Fruit fly (Drosophila melanogaster) whole organism, pupa: ENCODE measurements around the gene gzl.

ENCODE experiments used
- CG10348 ChIP-seq: fragments of 200-800 bp; sonication (Bioruptor generic); IDR thresholded peaks from 2 replicates; pipeline ENCODE4 v1.3.6; 2022; ENCODE audit warnings: missing biosample characterization, missing genetic modification characterization
- CG12605 ChIP-seq: fragments of 200-800 bp; sonication (Bioruptor generic); IDR thresholded peaks from 2 replicates; pipeline ENCODE4 v1.3.6; 2022; ENCODE audit warnings: missing biosample characterization, missing genetic modification characterization
- CG13204 ChIP-seq: fragments of 200-800 bp; sonication (Bioruptor generic); optimal IDR thresholded peaks from 2 replicates; lab custom pipeline; 2018; ENCODE audit warnings: missing biosample characterization, mild to moderate bottlenecking, missing genetic modification characterization, moderate library complexity
- CG14655 ChIP-seq: fragments of 200-800 bp; sonication (Bioruptor generic); optimal IDR thresholded peaks from 3 replicates; lab custom pipeline; 2017; ENCODE audit warnings: mild to moderate bottlenecking, missing biosample characterization, missing genetic modification reagents, missing genetic modification characterization
- CG15710 ChIP-seq: fragments of 200-800 bp; sonication (Bioruptor generic); optimal IDR thresholded peaks from 2 replicates; lab custom pipeline; 2018; ENCODE audit warnings: missing biosample characterization, mild to moderate bottlenecking, missing genetic modification characterization, moderate library complexity
- CG17806 ChIP-seq: fragments of 200-800 bp; sonication (Bioruptor generic); optimal IDR thresholded peaks from 2 replicates; lab custom pipeline; 2018; ENCODE audit warnings: missing biosample characterization, mild to moderate bottlenecking, missing genetic modification characterization, moderate library complexity
- CG32121 ChIP-seq: fragments of 200-800 bp; sonication (Bioruptor generic); IDR thresholded peaks from 2 replicates; pipeline ENCODE4 v1.3.6; 2022; ENCODE audit warnings: missing biosample characterization, missing genetic modification characterization
- CG34367 ChIP-seq: fragments of 200-800 bp; sonication (Bioruptor generic); optimal IDR thresholded peaks from 2 replicates; lab custom pipeline; 2018; ENCODE audit warnings: missing biosample characterization, mild to moderate bottlenecking, missing genetic modification characterization
- CG4496 ChIP-seq: fragments of 200-800 bp; sonication (Bioruptor generic); IDR thresholded peaks from 3 replicates; pipeline ENCODE4 v1.3.6; 2022; ENCODE audit warnings: missing biosample characterization, missing genetic modification characterization
- CG8159 ChIP-seq: fragments of 200-800 bp; sonication (Bioruptor generic); optimal IDR thresholded peaks from 3 replicates; lab custom pipeline; 2018; ENCODE audit warnings: missing biosample characterization, mild to moderate bottlenecking, missing genetic modification characterization, moderate library complexity
- CG8301 ChIP-seq: fragments of 200-800 bp; sonication (Bioruptor generic); optimal IDR thresholded peaks from 2 replicates; lab custom pipeline; 2018; ENCODE audit warnings: missing biosample characterization, mild to moderate bottlenecking, missing genetic modification characterization
- CG9948 ChIP-seq: fragments of 200-800 bp; sonication (Bioruptor generic); optimal IDR thresholded peaks from 2 replicates; lab custom pipeline; 2018; ENCODE audit warnings: missing biosample characterization, mild to moderate bottlenecking, missing genetic modification characterization, moderate library complexity
- D1 ChIP-seq: fragments of 200-800 bp; sonication (Bioruptor generic); optimal IDR thresholded peaks from 2 replicates; lab custom pipeline; 2018; ENCODE audit warnings: missing biosample characterization, mild to moderate bottlenecking, missing genetic modification characterization, moderate library complexity
- EcR ChIP-seq: fragments of 200-800 bp; sonication (Bioruptor generic); optimal IDR thresholded peaks from 3 replicates; lab custom pipeline; 2019; ENCODE audit warnings: missing biosample characterization, missing genetic modification characterization, mild to moderate bottlenecking, moderate library complexity, missing genetic modification reagents
- Ets98B ChIP-seq: fragments of 200-800 bp; sonication (Bioruptor generic); IDR thresholded peaks from 2 replicates; pipeline ENCODE4 v1.3.6; 2022; ENCODE audit warnings: missing biosample characterization, missing genetic modification characterization
- Pif1A ChIP-seq: fragments of 200-800 bp; sonication (Bioruptor generic); optimal IDR thresholded peaks from 3 replicates; lab custom pipeline; 2016; ENCODE audit warnings: missing biosample characterization, missing genetic modification characterization
- Pif1B ChIP-seq: fragments of 200-800 bp; sonication (Bioruptor generic); optimal IDR thresholded peaks from 3 replicates; lab custom pipeline; 2016; ENCODE audit warnings: missing biosample characterization, missing genetic modification characterization
- Snoo ChIP-seq: fragments of 200-800 bp; sonication (Bioruptor generic); optimal IDR thresholded peaks from 3 replicates; lab custom pipeline; 2017; ENCODE audit warnings: missing biosample characterization, mild to moderate bottlenecking, missing genetic modification characterization, inconsistent platforms
- fd96Ca ChIP-seq: fragments of 200-800 bp; sonication (Bioruptor generic); IDR thresholded peaks from 3 replicates; pipeline ENCODE4 v1.3.6; 2022; ENCODE audit warnings: missing biosample characterization, missing genetic modification characterization
- gl ChIP-seq: fragments of 200-800 bp; sonication (Bioruptor generic); optimal IDR thresholded peaks from 2 replicates; lab custom pipeline; 2018; ENCODE audit warnings: missing biosample characterization, mild to moderate bottlenecking, missing genetic modification characterization
- rn ChIP-seq: fragments of 200-800 bp; sonication (Bioruptor generic); IDR thresholded peaks from 2 replicates; pipeline ENCODE4 v1.3.6; 2022; ENCODE audit warnings: missing biosample characterization, missing genetic modification characterization

gzl gene

dm6 chr3R:6368550-6369238, 14.0 kb upstream of the gzl start, which contains the start of gene CG10286:
Gene CG10286, plus strand, starts transcription at chr3R:6368965.
- peak; percentile 31 for TF ChIP-seq CG17806 (tag; lab: Kevin White, UChicago)
- peak; percentile 18 for TF ChIP-seq CG9948 (tag; lab: Kevin White, UChicago)
- no peak for TF ChIP-seq CG32121 (GFP tag; lab: Robert Waterston, UW)
- TF ChIP-seq Ets98B (GFP tag; lab: Robert Waterston, UW): no peak
- TF ChIP-seq CG15710 (tag; lab: Kevin White, UChicago): peak; percentile 16
- TF ChIP-seq CG13204: no peak
- TF ChIP-seq D1 (tag; lab: Kevin White, UChicago): no peak
- no peak for TF ChIP-seq CG34367 (tag; lab: Kevin White, UChicago)
- TF ChIP-seq fd96Ca (GFP tag; lab: Robert Waterston, UW): no peak
- no peak for TF ChIP-seq CG8301
- TF ChIP-seq CG4496 (GFP tag; lab: Robert Waterston, UW): no peak
- no peak for TF ChIP-seq Pif1B (GFP tag; lab: Kevin White, UChicago)
- TF ChIP-seq CG14655 (GFP tag; lab: Kevin White, UChicago): no peak

DNA sequence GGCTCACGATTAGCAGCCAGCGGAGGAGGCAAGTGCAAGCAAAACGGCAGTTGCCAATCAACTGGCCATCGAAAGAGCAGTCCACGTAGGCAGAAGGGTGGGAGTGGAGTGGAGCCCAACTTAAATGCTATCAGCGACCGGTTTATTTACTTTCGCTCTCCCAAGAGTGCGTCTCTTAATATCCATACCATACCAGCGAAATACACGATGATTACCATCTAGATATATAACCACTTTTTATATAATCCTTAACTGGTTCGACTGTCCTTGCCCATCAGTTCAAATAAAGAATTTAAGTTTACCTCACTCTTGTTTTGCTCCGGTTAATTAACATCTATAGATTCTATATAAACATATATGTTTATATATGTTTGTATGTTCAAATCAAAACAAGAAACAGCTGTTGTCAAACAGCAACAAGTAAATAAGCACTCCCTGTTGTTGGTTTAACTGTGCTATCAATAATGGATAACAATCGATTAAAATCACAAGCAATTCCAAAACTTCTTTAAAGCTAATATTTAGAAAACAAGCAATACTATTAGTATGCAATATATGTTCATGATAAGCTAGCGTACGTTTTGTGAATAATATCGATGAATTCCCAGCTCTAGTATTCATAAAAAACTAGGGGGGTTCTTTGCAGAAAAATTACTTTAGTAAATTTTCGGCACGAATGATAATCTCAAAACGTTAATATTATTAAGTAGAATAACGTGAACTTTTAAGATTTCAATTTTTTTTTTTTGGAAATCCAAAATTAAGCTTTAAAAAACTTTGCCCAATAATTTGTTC, 9.0 kb upstream of the gzl start:
- TF ChIP-seq Snoo (tag; lab: Kevin White, UChicago): peak; percentile 9
- peak; percentile 61 for TF ChIP-seq EcR (GFP tag; lab: Kevin White, UChicago)
- peak; percentile 34 for TF ChIP-seq CG12605
- TF ChIP-seq CG14655 (GFP tag; lab: Kevin White, UChicago): no peak
- no peak for TF ChIP-seq Pif1A (GFP tag; lab: Kevin White, UChicago)
- peak; percentile 3 for TF ChIP-seq CG9948 (tag; lab: Kevin White, UChicago)
- no peak for TF ChIP-seq CG10348 (GFP tag; lab: Robert Waterston, UW)
- TF ChIP-seq fd96Ca (GFP tag; lab: Robert Waterston, UW): no peak
- peak; percentile 0 for TF ChIP-seq gl
- peak; percentile 42 for TF ChIP-seq CG8301
- 0 out of 2 replicates have a peak, but pooled peaks have one; percentile 12 for TF ChIP-seq CG32121 (GFP tag; lab: Robert Waterston, UW)
- no peak for TF ChIP-seq rn (GFP tag; lab: Robert Waterston, UW)
- TF ChIP-seq CG4496 (GFP tag; lab: Robert Waterston, UW): peak; percentile 46; the same call in 1 of the 3 replicates
- TF ChIP-seq CG15710 (tag; lab: Kevin White, UChicago): peak; percentile 7
- TF ChIP-seq CG8159 (tag; lab: Kevin White, UChicago): peak; percentile 44
- TF ChIP-seq Pif1B (GFP tag; lab: Kevin White, UChicago): no peak
- TF ChIP-seq CG34367 (tag; lab: Kevin White, UChicago): no peak
- no peak for TF ChIP-seq CG13204
- TF ChIP-seq Ets98B (GFP tag; lab: Robert Waterston, UW): peak; percentile 17; the same call in 1 of the 2 replicates
- peak; percentile 11 for TF ChIP-seq CG17806 (tag; lab: Kevin White, UChicago)
- TF ChIP-seq D1 (tag; lab: Kevin White, UChicago): no peak

DNA sequence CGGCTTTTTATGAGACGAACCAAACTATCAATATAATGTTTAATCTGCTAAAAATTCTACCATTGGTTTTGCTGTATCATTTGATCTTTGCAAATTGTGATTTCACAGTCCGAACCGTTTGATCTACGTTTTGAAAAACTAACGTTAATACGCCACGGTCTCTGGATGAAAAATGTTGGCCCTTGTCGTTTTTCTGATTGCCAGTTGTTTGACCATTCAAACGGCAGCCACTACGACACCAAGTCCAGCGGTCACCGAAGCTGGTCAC, 8.5 kb upstream of the gzl start, which contains the start of gene CG42564:
TSS of gene CG42564 (plus strand) at position 169 of the 268 bp plus-strand sequence.
- TF ChIP-seq Pif1B (GFP tag; lab: Kevin White, UChicago): no peak
- no peak for TF ChIP-seq CG8301
- TF ChIP-seq CG13204: no peak
- TF ChIP-seq EcR (GFP tag; lab: Kevin White, UChicago): no peak
- no peak for TF ChIP-seq Snoo (tag; lab: Kevin White, UChicago)
- no peak for TF ChIP-seq rn (GFP tag; lab: Robert Waterston, UW)
- TF ChIP-seq CG8159 (tag; lab: Kevin White, UChicago): no peak
- no peak for TF ChIP-seq CG9948 (tag; lab: Kevin White, UChicago)
- no peak for TF ChIP-seq CG17806 (tag; lab: Kevin White, UChicago)
- no peak for TF ChIP-seq CG15710 (tag; lab: Kevin White, UChicago)
- TF ChIP-seq fd96Ca (GFP tag; lab: Robert Waterston, UW): no peak

- TF ChIP-seq Pif1B (GFP tag; lab: Kevin White, UChicago): no peak
- TF ChIP-seq rn (GFP tag; lab: Robert Waterston, UW): no peak
- no peak for TF ChIP-seq CG8301
- no peak for TF ChIP-seq Snoo (tag; lab: Kevin White, UChicago)
- TF ChIP-seq Ets98B (GFP tag; lab: Robert Waterston, UW): no peak
- TF ChIP-seq CG17806 (tag; lab: Kevin White, UChicago): no peak
- TF ChIP-seq gl: no peak
- TF ChIP-seq Pif1A (GFP tag; lab: Kevin White, UChicago): no peak
- no peak for TF ChIP-seq fd96Ca (GFP tag; lab: Robert Waterston, UW)
Measured at dm6 chr3R:6375944-6376343, 6.8 kb upstream of the gzl start, which contains the start of gene CRAT. Gene CRAT, minus strand, starts transcription at chr3R:6376044.

- no peak for TF ChIP-seq CG13204
- TF ChIP-seq CG12605: no peak
- no peak for TF ChIP-seq CG9948 (tag; lab: Kevin White, UChicago)
- TF ChIP-seq gl: no peak
- TF ChIP-seq CG17806 (tag; lab: Kevin White, UChicago): no peak
- TF ChIP-seq Snoo (tag; lab: Kevin White, UChicago): no peak
- TF ChIP-seq CG8301: no peak
- no peak for TF ChIP-seq CG34367 (tag; lab: Kevin White, UChicago)
- TF ChIP-seq CG8159 (tag; lab: Kevin White, UChicago): no peak
- TF ChIP-seq CG32121 (GFP tag; lab: Robert Waterston, UW): no peak
- no peak for TF ChIP-seq fd96Ca (GFP tag; lab: Robert Waterston, UW)
- TF ChIP-seq rn (GFP tag; lab: Robert Waterston, UW): no peak
- no peak for TF ChIP-seq Pif1B (GFP tag; lab: Kevin White, UChicago)
- no peak for TF ChIP-seq D1 (tag; lab: Kevin White, UChicago)
- no peak for TF ChIP-seq CG14655 (GFP tag; lab: Kevin White, UChicago)
Measured at dm6 chr3R:6377497-6377896, 5.2 kb upstream of the gzl start, which contains the start of gene CG42537. Gene CG42537, plus strand, starts transcription at chr3R:6377797.
